Worm (Caenorhabditis elegans): Measurements from ENCODE around the gene ran-2.

DNA sequence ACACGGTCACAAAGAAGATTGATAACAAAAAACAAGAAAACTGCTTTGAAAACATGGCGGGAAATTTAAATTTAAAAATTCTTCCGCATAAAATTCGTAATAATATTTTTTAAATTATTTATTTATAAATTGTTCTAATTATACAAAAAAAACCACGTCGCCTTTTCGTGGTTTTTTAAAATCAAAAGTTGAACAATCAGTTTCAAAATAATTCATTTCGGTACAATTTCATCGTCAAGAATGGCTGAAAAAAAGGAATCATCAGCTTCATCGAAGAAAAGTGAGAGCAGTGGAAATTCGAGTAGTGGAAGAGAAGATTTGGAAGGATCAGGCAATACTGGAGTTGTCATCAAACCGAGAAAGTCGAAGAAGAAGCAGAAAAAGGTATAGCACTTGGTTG is 35.8 kb downstream of the ran-2 start, which contains the start of the genes F54H12.8 and F54H12.7:
- no peak for TF ChIP-seq vab-7 (GFP tag; IDR thresholded peaks at IDR 0.05)
- TF ChIP-seq lin-1 (GFP tag; IDR thresholded peaks at IDR 0.05): no peak
- no peak for TF ChIP-seq unc-62 (GFP tag; optimal IDR thresholded peaks at IDR 0.05 in 1 of 2)
- no peak for TF ChIP-seq unc-62 (tag; optimal IDR thresholded peaks at IDR 0.05)
- TF ChIP-seq dpl-1 (GFP tag; optimal IDR thresholded peaks at IDR 0.05): no peak
